Worm (Caenorhabditis elegans) whole organism, dauer: ENCODE data around the gene skr-19.

Experiments
- unc-62 ChIP-seq: sonication (generic microtip); optimal IDR thresholded peaks from 2 replicates; lab custom pipeline; 2017; ENCODE audit warnings: missing biosample characterization, missing genetic modification reagents, missing genetic modification characterization

Gene skr-19

DNA sequence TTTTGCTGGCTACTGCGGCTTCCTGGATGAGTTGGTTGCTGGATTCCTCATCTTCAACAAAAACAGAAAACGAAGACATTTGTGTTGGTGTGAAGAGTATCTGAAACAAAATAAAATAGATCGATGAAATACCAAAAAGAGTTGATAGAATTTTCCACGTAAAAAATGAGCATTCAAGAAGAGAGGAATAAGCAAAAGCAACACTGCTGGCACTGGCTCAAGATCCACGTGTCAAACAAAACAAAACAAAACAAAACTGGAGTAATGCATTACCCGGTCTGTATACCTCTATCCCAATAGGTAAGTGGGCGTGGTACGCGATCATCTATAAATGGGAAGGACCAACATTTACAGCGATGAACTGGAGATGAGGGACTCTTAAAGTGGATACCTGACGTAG, 10.4 kb upstream of the skr-19 start, which contains the start of gene K08H2.2:
Gene K08H2.2, minus strand, starts transcription at position 101 of the 400 bp plus-strand sequence.
- TF ChIP-seq unc-62: no peak

- TF ChIP-seq unc-62: no peak
Observed at ce11 chrX:13232259-13232658, 7.8 kb upstream of the skr-19 start, which contains the start of gene bgnt-1.5. bgnt-1.5 (minus strand) TSS chrX:13232359.

DNA sequence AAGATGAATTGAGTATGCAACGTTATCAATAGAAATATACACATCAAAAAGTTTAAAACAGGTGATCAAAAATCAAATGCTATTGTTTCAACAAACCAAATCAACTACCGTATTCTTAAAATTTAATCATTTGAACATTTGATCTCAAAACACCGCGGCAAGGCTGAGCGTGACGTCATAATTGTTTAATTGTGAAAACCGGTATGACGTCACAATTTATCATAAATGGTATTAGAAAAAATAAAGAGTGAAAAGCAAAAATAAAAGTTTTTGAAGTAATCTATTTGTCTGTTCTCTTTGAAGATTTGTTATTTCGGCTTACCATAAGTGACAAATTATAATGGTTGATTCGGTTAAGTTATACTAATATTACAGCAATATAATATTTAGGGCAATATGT, 3.3 kb upstream of the skr-19 start:
- no peak for TF ChIP-seq unc-62

DNA sequence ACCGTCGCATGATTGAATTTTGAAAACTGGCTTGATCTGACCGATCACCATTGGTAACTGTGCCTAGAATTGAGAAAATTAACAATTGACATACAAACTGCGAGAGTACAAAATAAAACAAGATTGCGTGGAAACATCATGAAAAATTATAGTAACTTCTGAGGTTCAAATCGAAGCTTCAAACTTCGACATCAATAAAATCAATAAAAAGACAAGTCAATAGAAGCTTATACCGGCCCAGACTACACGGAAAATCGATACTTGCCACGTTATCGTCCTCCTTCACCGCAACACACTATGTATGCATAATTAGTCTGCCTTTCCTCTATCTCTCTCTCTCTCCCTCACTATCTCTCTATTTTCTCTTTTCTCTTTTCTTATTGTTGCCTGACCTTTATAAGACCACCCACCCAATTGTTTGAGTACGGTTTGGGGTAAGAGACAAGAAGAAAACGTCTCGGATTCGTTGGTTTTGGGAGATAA, 2.1 kb upstream of the skr-19 start, which contains the start of gene skr-21:
Gene skr-21, minus strand, starts transcription at position 51 of the 483 bp plus-strand sequence.
- TF ChIP-seq unc-62: no peak

DNA sequence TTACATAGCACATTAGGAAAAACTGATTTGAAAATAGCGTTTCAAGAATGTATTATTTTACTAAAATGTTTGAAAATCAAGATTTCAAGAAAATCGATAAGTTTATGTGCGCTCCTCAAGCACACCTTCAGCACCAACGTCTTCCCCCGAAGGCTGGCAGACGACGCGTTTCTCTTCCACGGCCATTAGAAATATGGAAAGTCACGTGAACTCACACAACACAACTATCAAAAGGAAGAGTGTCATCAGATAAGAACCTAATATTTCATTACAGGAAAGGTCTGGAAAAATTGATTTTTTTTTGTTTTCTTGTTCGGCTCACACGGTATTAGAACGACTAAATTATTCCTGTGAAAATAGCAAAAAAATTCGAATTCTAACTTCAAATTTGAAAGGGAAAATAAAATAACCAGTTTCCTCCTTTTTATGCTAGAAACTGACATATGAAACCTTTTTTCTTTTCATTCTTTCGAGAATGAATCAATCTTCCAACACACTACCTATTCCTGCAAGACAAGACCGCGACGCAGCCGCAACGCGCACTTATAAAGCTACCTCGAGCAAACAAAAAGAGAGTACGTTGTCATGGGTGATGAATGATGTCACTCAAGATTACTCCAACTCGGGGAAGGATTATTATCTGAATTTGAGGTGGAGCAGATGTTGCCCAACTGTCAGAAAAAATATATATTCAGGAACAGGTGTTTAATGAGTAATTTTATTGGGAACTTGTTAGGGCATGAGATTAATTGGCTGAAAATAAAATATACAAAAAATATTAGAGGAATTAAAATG, 800 bp upstream of the skr-19 start:
- TF ChIP-seq unc-62: no peak

DNA sequence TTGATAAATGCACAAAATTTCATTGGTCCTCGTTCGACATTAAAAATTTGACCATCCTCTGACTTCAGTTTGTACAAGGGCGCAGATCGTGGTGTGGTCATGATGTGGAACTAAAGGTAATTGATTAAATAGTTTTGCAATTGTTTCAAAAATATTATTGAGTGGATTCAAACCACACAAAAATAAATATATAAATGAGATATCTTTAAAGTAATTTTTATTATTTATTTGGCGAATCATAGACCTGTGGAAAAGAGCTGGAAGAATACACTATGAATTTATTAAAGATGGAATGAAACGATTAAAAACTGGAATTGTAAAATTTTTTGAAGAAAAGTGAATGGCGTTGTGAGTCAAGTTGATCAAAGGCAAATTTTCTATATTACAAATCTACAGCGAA, 1.1 kb downstream of the skr-19 start, which contains the start of gene skr-20:
Gene skr-20, minus strand, starts transcription at position 101 of the 400 bp plus-strand sequence.
- no peak for TF ChIP-seq unc-62

ce11 chrX:13221357-13221756, 3.2 kb downstream of the skr-19 start, which contains the start of gene asp-4:
asp-4 (minus strand) TSS chrX:13221462.
- TF ChIP-seq unc-62: no peak

DNA sequence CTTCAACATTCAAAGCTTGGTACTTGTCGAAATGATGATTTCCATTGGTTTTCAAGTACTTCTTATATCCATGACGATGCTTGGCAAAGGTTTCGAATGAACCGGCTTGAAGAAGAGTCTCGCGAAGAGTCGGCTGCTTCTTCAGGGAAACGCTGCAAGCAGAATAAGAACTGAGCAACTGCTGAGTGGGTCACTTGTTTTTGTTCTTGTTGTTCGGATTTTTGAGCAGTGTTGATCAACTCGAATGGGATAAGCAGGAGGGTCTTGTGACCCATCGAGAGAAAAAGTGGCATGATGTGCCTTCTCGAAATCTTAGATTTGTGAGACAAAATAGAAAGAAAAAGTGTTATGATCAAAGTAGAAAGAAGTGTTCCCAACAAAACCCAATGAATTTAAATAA, 3.9 kb downstream of the skr-19 start:
- no peak for TF ChIP-seq unc-62

- no peak for TF ChIP-seq unc-62
Observed at ce11 chrX:13217940-13218339, 6.6 kb downstream of the skr-19 start.

- TF ChIP-seq unc-62: no peak
Observed at ce11 chrX:13216802-13217201, 7.7 kb downstream of the skr-19 start, which contains the start of gene R12H7.4. R12H7.4 (plus strand) TSS chrX:13217102.

- TF ChIP-seq unc-62: no peak
Observed at ce11 chrX:13212528-13212927, 12.0 kb downstream of the skr-19 start.

- no peak for TF ChIP-seq unc-62
Observed at ce11 chrX:13210478-13210877, 14.0 kb downstream of the skr-19 start.

DNA sequence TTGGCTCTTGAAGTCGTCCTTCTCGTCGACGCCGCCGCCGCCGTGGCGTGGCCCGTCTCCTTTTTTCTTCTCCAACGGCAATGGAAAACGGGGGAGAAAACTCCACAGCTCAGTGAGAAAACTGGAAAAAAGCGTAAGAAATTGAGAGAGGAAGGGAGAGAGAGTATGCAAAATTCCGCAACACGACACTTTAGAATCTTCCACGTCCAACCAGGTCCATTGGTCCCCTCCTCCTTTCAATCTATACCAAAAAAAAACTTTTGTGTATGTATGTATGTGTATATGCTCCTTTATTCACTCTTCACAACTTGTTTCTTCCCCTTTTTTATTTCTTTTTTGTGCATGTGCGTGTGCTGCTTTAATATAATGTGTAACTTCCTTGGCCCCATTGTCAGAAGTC, 15.5 kb downstream of the skr-19 start:
- TF ChIP-seq unc-62: no peak

ce11 chrX:13206911-13207310, 17.6 kb downstream of the skr-19 start:
- TF ChIP-seq unc-62: no peak

ce11 chrX:13206011-13206410, 18.5 kb downstream of the skr-19 start:
- no peak for TF ChIP-seq unc-62

DNA sequence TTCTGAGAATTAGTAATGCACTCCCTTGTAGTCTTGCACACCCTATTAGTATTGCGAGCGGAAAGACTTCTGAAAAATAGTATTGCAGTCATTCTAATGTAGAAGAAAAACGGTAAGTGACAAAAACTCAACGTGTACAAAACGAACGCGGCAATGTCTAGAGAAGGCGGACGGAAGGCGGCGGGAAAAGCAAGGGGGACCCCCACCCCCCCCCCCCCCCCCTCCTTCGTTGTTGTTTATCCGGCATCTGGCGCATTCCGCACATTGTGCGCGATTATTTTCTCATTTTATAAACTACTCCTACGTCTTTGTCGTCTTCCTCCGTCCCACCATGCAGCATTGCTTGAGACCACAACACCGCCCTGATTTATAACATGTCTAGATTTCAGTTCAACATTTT, 22.2 kb downstream of the skr-19 start:
- TF ChIP-seq unc-62: no peak

ce11 chrX:13201401-13201800, 23.1 kb downstream of the skr-19 start, which contains the start of gene unc-9:
unc-9 (plus strand) TSS chrX:13201770.
- TF ChIP-seq unc-62: no peak

ce11 chrX:13200312-13200711, 24.2 kb downstream of the skr-19 start:
- no peak for TF ChIP-seq unc-62
